Worm (Caenorhabditis elegans) whole organism, late embryonic: ENCODE results near the gene K03B8.4.

Experiments used
- K02D7.2 ChIP-seq: sonication (generic microtip); optimal IDR thresholded peaks from 2 replicates; lab custom pipeline; 2017; ENCODE audit warnings: mild to moderate bottlenecking, missing genetic modification characterization, missing compliant biosample characterization
- K09A11.1 ChIP-seq: sonication (generic microtip); optimal IDR thresholded peaks from 2 replicates; lab custom pipeline; 2017; ENCODE audit warnings: antibody characterized with exemption, mild to moderate bottlenecking, missing genetic modification characterization, missing compliant biosample characterization; ENCODE audit not compliant: insufficient read depth
- Y22D7AL.16 ChIP-seq: sonication (generic microtip); optimal IDR thresholded peaks from 2 replicates; lab custom pipeline; 2016; ENCODE audit warnings: missing genetic modification characterization, missing compliant biosample characterization
- ama-1 ChIP-seq: fragments of 150-350 bp; optimal IDR thresholded peaks from 2 replicates; lab custom pipeline; 2014
- ceh-14 ChIP-seq: sonication (generic microtip); optimal IDR thresholded peaks from 2 replicates; lab custom pipeline; 2016; ENCODE audit warnings: missing genotype, missing genetic modification characterization, missing compliant biosample characterization
- ceh-24 ChIP-seq: sonication (generic microtip); optimal IDR thresholded peaks from 2 replicates; lab custom pipeline; 2016; ENCODE audit warnings: mild to moderate bottlenecking, missing genetic modification characterization, missing compliant biosample characterization
- ceh-45 ChIP-seq: fragments of 200-800 bp; sonication (Bioruptor generic); IDR thresholded peaks from 2 replicates; pipeline ENCODE4 v1.3.6; 2022; ENCODE audit warnings: missing genetic modification reagents, missing genetic modification characterization, missing compliant biosample characterization
- che-1 ChIP-seq: sonication (generic microtip); optimal IDR thresholded peaks from 2 replicates; lab custom pipeline; 2016; ENCODE audit warnings: mild to moderate bottlenecking, missing genetic modification characterization, missing compliant biosample characterization
- elt-4 ChIP-seq: sonication (generic microtip); optimal IDR thresholded peaks from 2 replicates; lab custom pipeline; 2016; ENCODE audit warnings: missing genetic modification characterization, missing compliant biosample characterization
- ets-4 ChIP-seq: sonication (generic microtip); optimal IDR thresholded peaks from 2 replicates; lab custom pipeline; 2016; ENCODE audit warnings: missing genetic modification characterization, missing compliant biosample characterization
- fax-1 ChIP-seq: sonication (generic microtip); optimal IDR thresholded peaks from 2 replicates; lab custom pipeline; 2016; ENCODE audit warnings: missing genotype, missing genetic modification characterization, missing compliant biosample characterization
- fkh-10 ChIP-seq: fragments of 150-350 bp; optimal IDR thresholded peaks from 2 replicates; lab custom pipeline; 2014; ENCODE audit warnings: missing biosample characterization, missing genetic modification reagents, missing genetic modification characterization
- hlh-13 ChIP-seq: fragments of 200-800 bp; sonication (Bioruptor generic); optimal IDR thresholded peaks from 2 replicates; lab custom pipeline; 2018; ENCODE audit warnings: mild to moderate bottlenecking, missing genetic modification characterization, missing compliant biosample characterization
- hlh-15 ChIP-seq: sonication (generic microtip); optimal IDR thresholded peaks from 2 replicates; lab custom pipeline; 2016; ENCODE audit warnings: missing genetic modification characterization, missing compliant biosample characterization
- hlh-30 ChIP-seq: sonication (generic microtip); optimal IDR thresholded peaks from 2 replicates; lab custom pipeline; 2017; ENCODE audit warnings: antibody characterized with exemption, missing genetic modification characterization, missing compliant biosample characterization; ENCODE audit not compliant: insufficient read depth
- hlh-8 ChIP-seq: sonication (generic microtip); optimal IDR thresholded peaks from 2 replicates; lab custom pipeline; 2016; ENCODE audit warnings: missing genotype, missing genetic modification characterization, missing compliant biosample characterization
- lin-11 ChIP-seq: fragments of 200-800 bp; sonication (Bioruptor generic); optimal IDR thresholded peaks from 2 replicates; lab custom pipeline; 2018; ENCODE audit warnings: mild to moderate bottlenecking, missing genetic modification characterization, missing compliant biosample characterization
- madf-2 ChIP-seq: sonication (generic microtip); optimal IDR thresholded peaks from 2 replicates; lab custom pipeline; 2017; ENCODE audit warnings: missing genetic modification characterization, missing compliant biosample characterization
- nfya-1 ChIP-seq: sonication (generic microtip); optimal IDR thresholded peaks from 2 replicates; lab custom pipeline; 2017; ENCODE audit warnings: missing genetic modification characterization, mild to moderate bottlenecking, missing compliant biosample characterization, antibody characterized with exemption, moderate library complexity
- nhr-11 ChIP-seq: fragments of 150-350 bp; optimal IDR thresholded peaks from 2 replicates; lab custom pipeline; 2014; ENCODE audit warnings: missing biosample characterization, missing genetic modification characterization
- nhr-232 ChIP-seq: sonication (generic microtip); optimal IDR thresholded peaks from 2 replicates; lab custom pipeline; 2016; ENCODE audit warnings: missing genetic modification characterization, missing compliant biosample characterization
- pat-9 ChIP-seq: fragments of 200-800 bp; sonication (Bioruptor generic); optimal IDR thresholded peaks from 2 replicates; lab custom pipeline; 2018; ENCODE audit warnings: mild to moderate bottlenecking, missing genetic modification characterization, moderate library complexity, missing compliant biosample characterization
- pha-2 ChIP-seq: sonication (generic microtip); optimal IDR thresholded peaks from 2 replicates; lab custom pipeline; 2017; ENCODE audit warnings: mild to moderate bottlenecking, missing genetic modification characterization, missing compliant biosample characterization
- rnt-1 ChIP-seq: sonication (generic microtip); optimal IDR thresholded peaks from 2 replicates; lab custom pipeline; 2016; ENCODE audit warnings: missing genetic modification characterization, missing compliant biosample characterization
- sdc-2 ChIP-seq: sonication (generic microtip); optimal IDR thresholded peaks from 2 replicates; lab custom pipeline; 2016; ENCODE audit warnings: missing genotype, missing genetic modification characterization, missing compliant biosample characterization
- sox-2 ChIP-seq: fragments of 200-800 bp; sonication (Bioruptor generic); IDR thresholded peaks from 2 replicates; pipeline ENCODE4 v1.3.6; 2022; ENCODE audit warnings: missing genetic modification reagents, missing genetic modification characterization, missing compliant biosample characterization
- sox-4 ChIP-seq: sonication (generic microtip); optimal IDR thresholded peaks from 2 replicates; lab custom pipeline; 2017; ENCODE audit warnings: mild to moderate bottlenecking, missing genetic modification characterization, inconsistent platforms, missing compliant biosample characterization
- tbx-2 ChIP-seq: sonication (generic microtip); optimal IDR thresholded peaks from 2 replicates; lab custom pipeline; 2016; ENCODE audit warnings: missing genetic modification characterization, missing compliant biosample characterization
- tbx-7 ChIP-seq: sonication (generic microtip); optimal IDR thresholded peaks from 2 replicates; lab custom pipeline; 2016; ENCODE audit warnings: missing genotype, missing genetic modification characterization, missing compliant biosample characterization
- unc-42 ChIP-seq: sonication (generic microtip); optimal IDR thresholded peaks from 2 replicates; lab custom pipeline; 2016; ENCODE audit warnings: missing genotype, missing genetic modification characterization, missing compliant biosample characterization
- unc-86 ChIP-seq: sonication (generic microtip); optimal IDR thresholded peaks from 2 replicates; lab custom pipeline; 2016; ENCODE audit warnings: missing genetic modification characterization, missing compliant biosample characterization
- ztf-16 ChIP-seq: sonication (generic microtip); optimal IDR thresholded peaks from 2 replicates; lab custom pipeline; 2017; ENCODE audit warnings: missing genetic modification characterization, missing compliant biosample characterization

The K03B8.4 gene

ce11 chrV:11373918-11374317 lies 21.0 kb downstream of the K03B8.4 start:
- TF ChIP-seq ceh-14 (tag; lab: Kevin White, UChicago) (no peak), hlh-15 (tag; lab: Kevin White, UChicago) (no peak), sdc-2 (tag; lab: Kevin White, UChicago) (no peak), nfya-1 (tag; lab: Kevin White, UChicago) (no peak), lin-11 (tag; lab: Kevin White, UChicago) (no peak), elt-4 (tag; lab: Kevin White, UChicago) (no peak), fax-1 (no peak)

DNA sequence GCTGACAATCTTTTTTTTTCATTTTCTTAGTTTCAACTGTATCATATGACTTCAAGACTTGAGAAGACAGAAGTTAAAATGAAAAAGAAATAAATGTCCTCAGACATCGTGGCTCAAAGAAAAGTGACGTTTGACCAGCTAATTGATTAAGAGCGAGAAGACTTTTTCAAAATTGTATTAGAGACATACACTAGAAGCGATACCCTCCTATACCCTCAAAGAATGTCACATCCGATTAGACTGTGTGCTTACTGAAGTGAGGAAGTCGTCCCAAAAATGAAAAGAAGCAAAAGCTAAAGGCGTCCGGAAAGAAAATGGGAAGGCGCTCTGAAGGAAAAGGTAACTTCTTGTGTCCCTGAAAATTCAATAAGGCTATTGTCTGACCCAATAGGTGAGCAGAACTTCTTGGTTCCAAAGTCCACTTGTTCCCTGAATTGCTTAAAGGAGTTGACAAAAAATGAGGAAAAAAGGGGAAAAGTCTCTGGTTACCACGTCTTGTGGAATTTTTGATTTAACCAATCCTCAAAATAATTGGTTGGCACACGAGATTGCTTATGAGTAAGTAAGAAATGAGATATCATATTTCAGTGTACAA lies 22.5 kb downstream of the K03B8.4 start:
- TF ChIP-seq ama-1 (lab: Kevin White, UChicago) = no peak
- TF ChIP-seq unc-86 (tag; lab: Kevin White, UChicago) = no peak
- no peak for TF ChIP-seq ets-4 (tag; lab: Kevin White, UChicago)
- TF ChIP-seq unc-42 (tag; lab: Kevin White, UChicago) = peak; percentile 52
- TF ChIP-seq K02D7.2 (tag; lab: Kevin White, UChicago) = no peak
- TF ChIP-seq, all 69 proteins: peak for 1

DNA sequence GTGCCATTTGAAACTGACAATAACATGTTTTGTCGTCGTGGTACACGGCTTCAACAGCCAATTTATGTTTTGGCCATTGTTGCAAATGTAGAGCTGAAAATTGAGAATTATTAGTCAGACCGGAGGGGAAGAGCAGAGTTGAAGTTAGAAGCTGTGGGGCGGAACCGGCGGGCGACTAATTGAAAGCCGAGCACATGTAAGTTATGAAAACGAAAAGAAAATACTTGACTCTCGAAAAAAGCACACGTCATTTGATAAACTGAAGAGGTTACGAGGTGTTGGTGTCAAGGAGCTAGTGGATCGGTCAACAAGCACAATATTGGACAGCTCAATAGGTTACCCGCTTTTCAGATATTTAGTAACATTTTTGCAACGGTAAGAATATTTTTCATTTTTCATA lies 28.8 kb downstream of the K03B8.4 start, which contains the start of gene dop-5:
Gene dop-5 (minus strand): TSS at position 101 of the 400 bp plus-strand sequence.
- TF ChIP-seq ceh-45 (GFP tag; lab: Robert Waterston, UW) = no peak
- TF ChIP-seq tbx-7 = no peak
- TF ChIP-seq sox-4 (tag; lab: Kevin White, UChicago) = no peak
- no peak for TF ChIP-seq ztf-16 (tag; lab: Kevin White, UChicago)
- TF ChIP-seq hlh-15 (tag; lab: Kevin White, UChicago) = no peak
- TF ChIP-seq tbx-2 (tag; lab: Kevin White, UChicago) = no peak
- TF ChIP-seq nhr-11 (tag; lab: Kevin White, UChicago) = no peak
- TF ChIP-seq fkh-10 (GFP tag; lab: Kevin White, UChicago) = no peak
- no peak for TF ChIP-seq madf-2 (tag; lab: Kevin White, UChicago)
- no peak for TF ChIP-seq che-1 (tag; lab: Kevin White, UChicago)

DNA sequence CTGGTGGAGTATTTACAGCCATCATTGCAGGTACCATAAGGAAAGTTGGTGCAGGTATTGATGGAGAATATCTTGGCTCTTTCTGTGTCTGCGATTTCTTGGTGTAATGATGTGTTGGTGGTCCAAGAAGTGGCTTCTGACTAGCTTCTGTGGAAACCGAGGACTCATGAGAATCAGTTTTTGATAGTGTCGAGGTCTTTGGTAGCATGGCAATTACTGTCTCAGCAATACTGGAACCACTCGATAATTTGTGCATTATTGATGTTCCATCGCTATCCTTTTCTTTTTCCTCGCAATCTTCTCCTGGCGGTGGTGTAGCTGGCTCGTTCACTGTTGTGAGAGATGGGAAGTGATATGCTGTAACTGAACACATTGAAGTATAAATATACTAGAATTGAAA lies 31.3 kb downstream of the K03B8.4 start:
- TF ChIP-seq ceh-24 = no peak
- TF ChIP-seq nfya-1 (tag; lab: Kevin White, UChicago) = no peak
- no peak for TF ChIP-seq hlh-8 (tag; lab: Kevin White, UChicago)

ce11 chrV:11354264-11354663 lies 40.7 kb downstream of the K03B8.4 start:
- TF ChIP-seq unc-42 (tag; lab: Kevin White, UChicago) (peak; percentile 61), pat-9 (no peak)

DNA sequence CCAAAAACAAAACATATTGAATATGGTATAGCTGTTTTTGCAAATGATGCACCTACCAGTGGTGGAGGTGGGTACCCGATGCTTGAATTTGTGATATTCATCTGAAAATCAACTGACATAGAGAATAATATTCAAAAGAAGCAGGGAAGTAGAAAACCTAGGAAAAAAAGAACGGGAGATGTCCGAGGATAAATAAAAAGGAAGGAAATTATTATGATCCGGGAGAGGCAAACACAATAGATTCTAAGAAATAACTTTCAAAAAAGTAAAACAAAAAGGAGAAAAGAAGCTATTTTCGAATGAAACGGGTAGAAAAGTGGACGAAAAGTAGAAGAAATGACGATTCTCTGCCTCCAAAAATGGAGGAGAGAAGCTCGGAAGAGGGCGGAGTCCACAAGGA lies 42.0 kb downstream of the K03B8.4 start, which contains the start of gene npr-25:
Gene npr-25 (minus strand): TSS at position 101 of the 400 bp plus-strand sequence.
- TF ChIP-seq hlh-30 (tag; lab: Kevin White, UChicago) (no peak), rnt-1 (tag; lab: Kevin White, UChicago) (no peak)
- TF ChIP-seq, all 69 proteins: peak for 0

DNA sequence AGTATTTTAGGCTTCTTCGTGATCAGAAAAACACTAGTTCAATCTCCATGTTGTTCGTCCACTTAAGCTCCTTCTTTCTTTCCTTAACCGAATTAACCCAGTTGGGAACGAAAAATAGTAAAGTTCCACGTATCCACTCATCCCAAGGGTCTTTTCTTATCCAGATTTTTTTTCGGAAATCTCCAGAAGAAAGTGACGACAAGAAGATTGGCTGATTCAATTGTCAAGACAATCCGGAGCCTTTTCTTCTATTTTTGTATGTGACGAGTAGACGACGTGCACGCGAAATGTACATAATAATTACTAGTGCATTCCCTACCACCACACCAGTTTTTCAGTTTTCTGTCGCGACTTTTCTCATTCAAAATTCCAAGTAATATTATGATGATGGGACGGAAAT lies 43.7 kb downstream of the K03B8.4 start:
- TF ChIP-seq unc-42 (tag; lab: Kevin White, UChicago) (peak; percentile 36), rnt-1 (tag; lab: Kevin White, UChicago) (no peak), ztf-16 (tag; lab: Kevin White, UChicago) (no peak)

ce11 chrV:11346912-11347311 lies 48.0 kb downstream of the K03B8.4 start, which contains the start of gene grl-7:
grl-7 (minus strand) TSS chrV:11347012.
- TF ChIP-seq rnt-1 (tag; lab: Kevin White, UChicago) = no peak
- TF ChIP-seq hlh-13 (GFP tag; lab: Kevin White, UChicago) = no peak
- TF ChIP-seq Y22D7AL.16 = no peak
- no peak for TF ChIP-seq tbx-7
- no peak for TF ChIP-seq pha-2 (tag; lab: Kevin White, UChicago)
- no peak for TF ChIP-seq nhr-232 (tag; lab: Kevin White, UChicago)
- TF ChIP-seq K09A11.1 (tag; lab: Kevin White, UChicago) = no peak
- no peak for TF ChIP-seq nfya-1 (tag; lab: Kevin White, UChicago)
- no peak for TF ChIP-seq sox-2 (GFP tag; lab: Robert Waterston, UW)
- no peak for TF ChIP-seq tbx-2 (tag; lab: Kevin White, UChicago)
